Fruit fly (Drosophila melanogaster): ENCODE results near the gene sens-2.
A peak's percentile ranks its signal among the peaks of the same experiment; 100 is the strongest.

The sens-2 gene

dm6 chr2L:6794418-6794793 is 27.3 kb upstream of the sens-2 start:
- TF ChIP-seq bab1 (GFP tag; optimal IDR thresholded peaks at IDR 0.05) (peak; percentile 30), Mnt (GFP tag; optimal IDR thresholded peaks at IDR 0.05) (no peak), cic (GFP tag; optimal IDR thresholded peaks at IDR 0.05) (no peak), ovo (GFP tag; optimal IDR thresholded peaks at IDR 0.05) (no peak), CG11617 (GFP tag; optimal IDR thresholded peaks at IDR 0.05) (no peak), toe (GFP tag; optimal IDR thresholded peaks at IDR 0.05) (no peak), CG12768 (GFP tag; optimal IDR thresholded peaks at IDR 0.05) (no peak), CG14711 (tag; optimal IDR thresholded peaks at IDR 0.05) (no peak), CG7045 (GFP tag; optimal IDR thresholded peaks at IDR 0.05) (no peak)

- peak; percentile 46 for TF ChIP-seq kay (GFP tag; ENCODE audit: borderline replicate concordance)
- TF ChIP-seq CG14711 (tag; optimal IDR thresholded peaks at IDR 0.05) = no peak
- no peak for TF ChIP-seq Crg-1 (GFP tag; optimal IDR thresholded peaks at IDR 0.05)
- no peak for TF ChIP-seq toe (GFP tag; optimal IDR thresholded peaks at IDR 0.05)
- TF ChIP-seq CG7101 (tag; optimal IDR thresholded peaks at IDR 0.05) = no peak
Measured at dm6 chr2L:6794956-6795522, 26.7 kb upstream of the sens-2 start.

dm6 chr2L:6797408-6797807 is 24.3 kb upstream of the sens-2 start:
- TF ChIP-seq CG1620 (GFP tag; optimal IDR thresholded peaks at IDR 0.05) = peak; percentile 56
- no peak for TF ChIP-seq cic (GFP tag; optimal IDR thresholded peaks at IDR 0.05)
- no peak for TF ChIP-seq CG5204 (GFP tag; optimal IDR thresholded peaks at IDR 0.05)
- peak; percentile 30 for TF ChIP-seq ovo (GFP tag; optimal IDR thresholded peaks at IDR 0.05)
- TF ChIP-seq CG7045 (GFP tag; optimal IDR thresholded peaks at IDR 0.05) = no peak
- TF ChIP-seq toe (GFP tag; optimal IDR thresholded peaks at IDR 0.05) = peak; percentile 30
- peak; percentile 16 for TF ChIP-seq bab1 (GFP tag; optimal IDR thresholded peaks at IDR 0.05)
- peak; percentile 30 for TF ChIP-seq CG7101 (tag; optimal IDR thresholded peaks at IDR 0.05)
- peak; percentile 19 for TF ChIP-seq pad (GFP tag; optimal IDR thresholded peaks at IDR 0.05)

dm6 chr2L:6798762-6799246 is 22.9 kb upstream of the sens-2 start, which contains the start of the genes nrv2 and CG43610:
Gene nrv2 (minus strand): TSS chr2L:6798862.
Gene CG43610 (plus strand): TSS chr2L:6799196.
- no peak for TF ChIP-seq CG7101 (tag; optimal IDR thresholded peaks at IDR 0.05)
- no peak for TF ChIP-seq cic (GFP tag; optimal IDR thresholded peaks at IDR 0.05)
- no peak for TF ChIP-seq CG33017 (tag; optimal IDR thresholded peaks at IDR 0.05)
- peak; percentile 45 for TF ChIP-seq kay (GFP tag; ENCODE audit: borderline replicate concordance)

dm6 chr2L:6799551-6799950 is 22.2 kb upstream of the sens-2 start:
- TF ChIP-seq Mnt (GFP tag; optimal IDR thresholded peaks at IDR 0.05) = no peak
- TF ChIP-seq CG1620 (GFP tag; optimal IDR thresholded peaks at IDR 0.05) = no peak

dm6 chr2L:6800794-6801193 is 20.9 kb upstream of the sens-2 start, which contains the start of gene CG17376:
Gene CG17376 (minus strand): TSS chr2L:6800894.
- TF ChIP-seq CG7101 (tag; optimal IDR thresholded peaks at IDR 0.05) (no peak), CG1620 (GFP tag; optimal IDR thresholded peaks at IDR 0.05) (no peak), Hr96 (GFP tag; optimal IDR thresholded peaks at IDR 0.05) (no peak), pad (GFP tag; optimal IDR thresholded peaks at IDR 0.05) (no peak), CG14711 (tag; optimal IDR thresholded peaks at IDR 0.05) (no peak), Mnt (GFP tag; optimal IDR thresholded peaks at IDR 0.05) (no peak), tj (GFP tag; optimal IDR thresholded peaks at IDR 0.05) (no peak), cic (GFP tag; optimal IDR thresholded peaks at IDR 0.05) (no peak), Clk (GFP tag; optimal IDR thresholded peaks at IDR 0.05) (no peak), CG33017 (tag; optimal IDR thresholded peaks at IDR 0.05) (no peak), cnc (optimal IDR thresholded peaks at IDR 0.05) (no peak), ovo (GFP tag; optimal IDR thresholded peaks at IDR 0.05) (no peak), bab1 (GFP tag; optimal IDR thresholded peaks at IDR 0.05) (no peak), CG12768 (GFP tag; optimal IDR thresholded peaks at IDR 0.05) (no peak), CG7045 (GFP tag; optimal IDR thresholded peaks at IDR 0.05) (no peak)

dm6 chr2L:6802740-6803139 is 19.0 kb upstream of the sens-2 start, which contains the start of the genes CG17377 and Daao2:
Gene CG17377 (minus strand): TSS chr2L:6802840.
Gene Daao2 (plus strand): TSS chr2L:6803011.
- TF ChIP-seq Clk (GFP tag; optimal IDR thresholded peaks at IDR 0.05) (no peak), cic (GFP tag; optimal IDR thresholded peaks at IDR 0.05) (no peak), Crg-1 (GFP tag; optimal IDR thresholded peaks at IDR 0.05) (no peak), CG1620 (GFP tag; optimal IDR thresholded peaks at IDR 0.05) (no peak), bab1 (GFP tag; optimal IDR thresholded peaks at IDR 0.05) (no peak)

- TF ChIP-seq cnc (optimal IDR thresholded peaks at IDR 0.05) = no peak
- TF ChIP-seq bab1 (GFP tag; optimal IDR thresholded peaks at IDR 0.05) = no peak
- TF ChIP-seq Crg-1 (GFP tag; optimal IDR thresholded peaks at IDR 0.05) = no peak
- TF ChIP-seq Mnt (GFP tag; optimal IDR thresholded peaks at IDR 0.05) = no peak
- TF ChIP-seq tj (GFP tag; optimal IDR thresholded peaks at IDR 0.05) = no peak
- no peak for TF ChIP-seq CG7101 (tag; optimal IDR thresholded peaks at IDR 0.05)
- no peak for TF ChIP-seq CG14711 (tag; optimal IDR thresholded peaks at IDR 0.05)
Measured at dm6 chr2L:6805783-6806182, 16.0 kb upstream of the sens-2 start, which contains the start of gene CG17375. Gene CG17375 (minus strand): TSS chr2L:6805792.

All from whole organism, adult.